Worm (Caenorhabditis elegans) whole organism, young adult: ENCODE measurements around the gene ZK1127.3.

Experiments
- B0019.2 ChIP-seq: fragments of 200-800 bp; sonication (Bioruptor generic); conservative IDR thresholded peaks from 2 replicates; pipeline ENCODE4 v1.3.6; 2022; ENCODE audit warnings: missing genetic modification reagents, missing genetic modification characterization, missing compliant biosample characterization
- C17E4.6 ChIP-seq: fragments of 200-800 bp; sonication (Bioruptor generic); IDR thresholded peaks from 2 replicates; pipeline ENCODE4 v1.3.6; 2022; ENCODE audit warnings: missing genetic modification reagents, missing genetic modification characterization, missing compliant biosample characterization
- D2030.7 ChIP-seq: fragments of 200-800 bp; sonication (Bioruptor generic); IDR thresholded peaks from 2 replicates; pipeline ENCODE4 v1.3.6; 2022; ENCODE audit warnings: missing genetic modification reagents, missing genetic modification characterization, missing compliant biosample characterization
- F33H1.4 ChIP-seq: fragments of 200-800 bp; sonication (Bioruptor generic); IDR thresholded peaks from 2 replicates; pipeline ENCODE4 v1.3.6; 2022; ENCODE audit warnings: missing genetic modification reagents, missing genetic modification characterization, missing compliant biosample characterization
- F37B4.10 ChIP-seq: fragments of 200-800 bp; sonication (Bioruptor generic); IDR thresholded peaks from 2 replicates; pipeline ENCODE4 v1.3.6; 2022; ENCODE audit warnings: missing genetic modification characterization, missing compliant biosample characterization
- F39B2.1 ChIP-seq: fragments of 200-800 bp; sonication (Bioruptor generic); IDR thresholded peaks from 2 replicates; pipeline ENCODE4 v1.3.6; 2022; ENCODE audit warnings: missing genetic modification reagents, missing genetic modification characterization, missing compliant biosample characterization
- F52B5.7 ChIP-seq: sonication (generic microtip); optimal IDR thresholded peaks from 2 replicates; lab custom pipeline; 2016; ENCODE audit warnings: mild to moderate bottlenecking, missing genetic modification characterization, missing compliant biosample characterization
- Y53F4B.3 ChIP-seq: fragments of 200-800 bp; sonication (Bioruptor generic); IDR thresholded peaks from 2 replicates; pipeline ENCODE4 v1.3.6; 2022; ENCODE audit warnings: missing genetic modification reagents, missing genetic modification characterization, missing compliant biosample characterization
- Y53G8AR.9 ChIP-seq: fragments of 200-800 bp; sonication (Bioruptor generic); conservative IDR thresholded peaks from 2 replicates; pipeline ENCODE4 v1.3.6; 2022; ENCODE audit warnings: missing genetic modification reagents, missing genetic modification characterization, missing compliant biosample characterization
- Y56A3A.18 ChIP-seq: fragments of 200-800 bp; sonication (Bioruptor generic); IDR thresholded peaks from 2 replicates; pipeline ENCODE4 v1.3.6; 2022; ENCODE audit warnings: missing genetic modification reagents, missing genetic modification characterization, missing compliant biosample characterization
- Y67H2A.10 ChIP-seq: fragments of 200-800 bp; sonication (Bioruptor generic); conservative IDR thresholded peaks from 2 replicates; pipeline ENCODE4 v1.3.6; 2022; ENCODE audit warnings: missing genetic modification reagents, missing genetic modification characterization, missing compliant biosample characterization
- Y95B8A.8 ChIP-seq: fragments of 200-800 bp; sonication (Bioruptor generic); IDR thresholded peaks from 2 replicates; pipeline ENCODE4 v1.3.6; 2022; ENCODE audit warnings: missing genetic modification reagents, missing genetic modification characterization, missing compliant biosample characterization
- aptf-3 ChIP-seq: fragments of 200-800 bp; sonication (Bioruptor generic); IDR thresholded peaks from 2 replicates; pipeline ENCODE4 v1.3.6; 2022; ENCODE audit warnings: missing genetic modification characterization, missing compliant biosample characterization
- attf-3 ChIP-seq: fragments of 200-800 bp; sonication (Bioruptor generic); conservative IDR thresholded peaks from 2 replicates; pipeline ENCODE4 v1.3.6; 2022; ENCODE audit warnings: missing genetic modification reagents, missing genetic modification characterization, missing compliant biosample characterization
- attf-6 ChIP-seq: fragments of 200-800 bp; sonication (Bioruptor generic); IDR thresholded peaks from 2 replicates; pipeline ENCODE4 v1.3.6; 2022; ENCODE audit warnings: missing genetic modification reagents, missing genetic modification characterization, missing compliant biosample characterization
- cebp-2 ChIP-seq: fragments of 200-800 bp; sonication (Bioruptor generic); IDR thresholded peaks from 2 replicates; pipeline ENCODE4 v1.3.6; 2022; ENCODE audit warnings: missing genetic modification characterization, missing compliant biosample characterization
- ceh-100 ChIP-seq: fragments of 200-800 bp; sonication (Bioruptor generic); IDR thresholded peaks from 2 replicates; pipeline ENCODE4 v1.3.6; 2022; ENCODE audit warnings: missing genetic modification reagents, missing genetic modification characterization, missing compliant biosample characterization
- ceh-40 ChIP-seq: fragments of 200-800 bp; sonication (Bioruptor generic); IDR thresholded peaks from 2 replicates; pipeline ENCODE4 v1.3.6; 2022; ENCODE audit warnings: missing genetic modification characterization, missing compliant biosample characterization
- ceh-91 ChIP-seq: fragments of 200-800 bp; sonication (Bioruptor generic); IDR thresholded peaks from 2 replicates; pipeline ENCODE4 v1.3.6; 2022; ENCODE audit warnings: missing genetic modification reagents, missing genetic modification characterization, missing compliant biosample characterization
- die-1 ChIP-seq: sonication (generic microtip); optimal IDR thresholded peaks from 2 replicates; lab custom pipeline; 2016; ENCODE audit warnings: missing genotype, mild to moderate bottlenecking, missing genetic modification characterization, missing compliant biosample characterization
- dpl-1 ChIP-seq: fragments of 150-350 bp; optimal IDR thresholded peaks from 2 replicates; lab custom pipeline; 2014; ENCODE audit warnings: missing biosample characterization, missing genetic modification reagents, missing genetic modification characterization
- efl-1 ChIP-seq: fragments of 150-350 bp; optimal IDR thresholded peaks from 2 replicates; lab custom pipeline; 2014; ENCODE audit warnings: missing biosample characterization, missing genetic modification reagents, missing genetic modification characterization
- egl-44 ChIP-seq: fragments of 200-800 bp; sonication (Bioruptor generic); IDR thresholded peaks from 2 replicates; pipeline ENCODE4 v1.3.6; 2022; ENCODE audit warnings: missing genetic modification reagents, missing genetic modification characterization, missing compliant biosample characterization
- egrh-3 ChIP-seq: fragments of 200-800 bp; sonication (Bioruptor generic); IDR thresholded peaks from 2 replicates; pipeline ENCODE4 v1.3.6; 2022; ENCODE audit warnings: missing genetic modification reagents, missing genetic modification characterization, missing compliant biosample characterization
- hmg-1.2 ChIP-seq: fragments of 200-800 bp; sonication (Bioruptor generic); IDR thresholded peaks from 2 replicates; pipeline ENCODE4 v1.3.6; 2022; ENCODE audit warnings: missing genetic modification reagents, missing genetic modification characterization, missing compliant biosample characterization
- hsf-1 ChIP-seq: fragments of 200-800 bp; sonication (Bioruptor generic); IDR thresholded peaks from 2 replicates; pipeline ENCODE4 v1.3.6; 2022; ENCODE audit warnings: missing genetic modification reagents, missing genetic modification characterization, missing compliant biosample characterization
- lin-35 ChIP-seq, 3 experiments: fragments of 150-350 bp in 2 of 3; sonication (generic microtip) in 1 of 3; optimal IDR thresholded peaks; 2 replicates each; lab custom pipeline; 2014 to 2018; ENCODE audit warnings: missing biosample characterization in 3 of 3, missing genetic modification characterization in 3 of 3, missing genetic modification reagents in 3 of 3
- lin-54 ChIP-seq: fragments of 200-800 bp; sonication (Bioruptor generic); optimal IDR thresholded peaks from 2 replicates; lab custom pipeline; 2018; ENCODE audit warnings: mild to moderate bottlenecking, missing genetic modification characterization, missing compliant biosample characterization
- lsl-1 ChIP-seq: fragments of 200-800 bp; sonication (Bioruptor generic); optimal IDR thresholded peaks from 2 replicates; lab custom pipeline; 2018; ENCODE audit warnings: mild to moderate bottlenecking, missing genetic modification characterization, moderate library complexity, missing compliant biosample characterization
- madf-3 ChIP-seq: fragments of 200-800 bp; sonication (Bioruptor generic); IDR thresholded peaks from 2 replicates; pipeline ENCODE4 v1.3.6; 2022; ENCODE audit warnings: missing genetic modification reagents, missing genetic modification characterization, missing compliant biosample characterization
- madf-6 ChIP-seq: fragments of 200-800 bp; sonication (Bioruptor generic); IDR thresholded peaks from 2 replicates; pipeline ENCODE4 v1.3.6; 2022; ENCODE audit warnings: missing genetic modification reagents, missing genetic modification characterization, missing compliant biosample characterization
- madf-8 ChIP-seq: fragments of 200-800 bp; sonication (Bioruptor generic); conservative IDR thresholded peaks from 2 replicates; pipeline ENCODE4 v1.3.6; 2022; ENCODE audit warnings: missing genetic modification reagents, missing genetic modification characterization, missing compliant biosample characterization
- mcd-1 ChIP-seq: fragments of 200-800 bp; sonication (Bioruptor generic); IDR thresholded peaks from 2 replicates; pipeline ENCODE4 v1.3.6; 2022; ENCODE audit warnings: missing genetic modification reagents, missing genetic modification characterization, missing compliant biosample characterization
- nfyb-1 ChIP-seq: fragments of 200-800 bp; sonication (Bioruptor generic); IDR thresholded peaks from 2 replicates; pipeline ENCODE4 v1.3.6; 2022; ENCODE audit warnings: missing genetic modification reagents, missing genetic modification characterization, missing compliant biosample characterization
- pbrm-1 ChIP-seq: fragments of 200-800 bp; sonication (Bioruptor generic); IDR thresholded peaks from 2 replicates; pipeline ENCODE4 v1.3.6; 2022; ENCODE audit warnings: missing genetic modification reagents, missing genetic modification characterization, missing compliant biosample characterization
- rpc-1 ChIP-seq, 2 experiments: fragments of 150-350 bp in 1 of 2; sonication (generic microtip) in 1 of 2; optimal IDR thresholded peaks; 2 replicates each; lab custom pipeline; 2014 to 2018; ENCODE audit warnings: missing biosample characterization in 1 of 2, missing genetic modification characterization in 1 of 2, missing genetic modification reagents in 1 of 2, missing genotype in 1 of 2
- sea-2 ChIP-seq: fragments of 200-800 bp; sonication (Bioruptor generic); IDR thresholded peaks from 2 replicates; pipeline ENCODE4 v1.3.6; 2022; ENCODE audit warnings: missing genetic modification characterization, missing compliant biosample characterization
- snpc-1.3 ChIP-seq: sonication (generic microtip); optimal IDR thresholded peaks from 2 replicates; lab custom pipeline; 2017; ENCODE audit warnings: missing genetic modification characterization, mild to moderate bottlenecking, missing compliant biosample characterization, antibody characterized with exemption, moderate library complexity, missing genotype, missing genetic modification reagents; ENCODE audit not compliant: insufficient read depth
- snpc-3.4 ChIP-seq: sonication (generic microtip); optimal IDR thresholded peaks from 2 replicates; lab custom pipeline; 2017; ENCODE audit warnings: missing genetic modification characterization, mild to moderate bottlenecking, missing compliant biosample characterization, antibody characterized with exemption, moderate library complexity, missing genotype, missing genetic modification reagents
- unc-62 ChIP-seq: fragments of 150-350 bp; optimal IDR thresholded peaks from 2 replicates; lab custom pipeline; 2014; ENCODE audit warnings: missing biosample characterization, missing genetic modification reagents, missing genetic modification characterization
- zfh-2 ChIP-seq: fragments of 200-800 bp; sonication (Bioruptor generic); conservative IDR thresholded peaks from 2 replicates; pipeline ENCODE4 v1.3.6; 2022; ENCODE audit warnings: missing genetic modification reagents, missing genetic modification characterization, missing compliant biosample characterization
- ztf-18 ChIP-seq: sonication (generic microtip); optimal IDR thresholded peaks from 2 replicates; lab custom pipeline; 2016; ENCODE audit warnings: missing genotype, mild to moderate bottlenecking, missing genetic modification characterization, missing compliant biosample characterization
- ztf-25 ChIP-seq: fragments of 200-800 bp; sonication (Bioruptor generic); IDR thresholded peaks from 2 replicates; pipeline ENCODE4 v1.3.6; 2022; ENCODE audit warnings: missing genetic modification reagents, missing genetic modification characterization, missing compliant biosample characterization
- ztf-6 ChIP-seq: fragments of 200-800 bp; sonication (Bioruptor generic); IDR thresholded peaks from 2 replicates; pipeline ENCODE4 v1.3.6; 2022; ENCODE audit warnings: missing genetic modification reagents, missing genetic modification characterization, missing compliant biosample characterization

ZK1127.3 gene

DNA sequence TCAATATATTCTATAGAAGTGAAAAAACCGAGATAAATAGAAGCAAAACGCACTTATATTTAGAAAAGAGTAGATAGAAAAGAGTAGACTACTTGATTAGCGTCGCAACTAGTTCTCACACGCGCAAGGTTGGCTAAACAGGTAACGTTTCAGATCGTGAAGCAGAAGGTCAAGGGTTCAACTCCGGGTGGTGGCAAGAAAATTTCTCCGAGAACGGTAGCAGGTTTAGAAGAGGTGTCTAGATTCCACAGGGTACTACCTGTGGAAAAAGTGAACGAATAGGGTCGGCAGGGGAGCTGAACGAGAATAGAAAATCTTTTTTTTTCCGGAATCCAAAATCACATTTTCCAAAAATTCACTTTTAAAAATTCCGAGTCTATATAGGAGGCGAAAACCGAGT lies 13.0 kb upstream of the ZK1127.3 start (continued):
- TF ChIP-seq Y53G8AR.9: peak; percentile 73; the same call in 1 of the 2 replicates
- TF ChIP-seq F33H1.4: peak; percentile 54
- TF ChIP-seq attf-3: peak; percentile 46; the same call in 1 of the 2 replicates
- TF ChIP-seq Y56A3A.18 (GFP tag; lab: Robert Waterston, UW): peak; percentile 67; the same call in 1 of the 2 replicates
- peak; percentile 88 for TF ChIP-seq egl-44 (GFP tag; lab: Robert Waterston, UW)
- peak; percentile 77 for TF ChIP-seq D2030.7 (GFP tag; lab: Robert Waterston, UW)
- TF ChIP-seq aptf-3 (GFP tag; lab: Robert Waterston, UW): 0 out of 2 replicates have a peak, but pooled peaks have one; percentile 68
- TF ChIP-seq rpc-1 (optimal IDR thresholded peaks at IDR 0.05; lab: Kevin White, UChicago): peak; percentile 39
- peak; percentile 63 for TF ChIP-seq rpc-1 (tag; optimal IDR thresholded peaks at IDR 0.05; lab: Kevin White, UChicago)
- TF ChIP-seq B0019.2 (GFP tag; lab: Robert Waterston, UW): peak; percentile 63; the same call in 1 of the 2 replicates
- peak; percentile 78; the same call in 1 of the 2 replicates for TF ChIP-seq madf-3 (GFP tag; lab: Robert Waterston, UW)
- peak; percentile 94; the same call in 1 of the 2 replicates for TF ChIP-seq cebp-2
- peak; percentile 75; the same call in 1 of the 2 replicates for TF ChIP-seq C17E4.6
- TF ChIP-seq pbrm-1: 0 out of 2 replicates have a peak, but pooled peaks have one; percentile 23
- TF ChIP-seq ceh-100 (GFP tag; lab: Robert Waterston, UW): peak; percentile 66
- peak; percentile 77; the same call in 1 of the 2 replicates for TF ChIP-seq ceh-40
- peak; percentile 8 for TF ChIP-seq lin-54 (GFP tag; lab: Kevin White, UChicago)
- TF ChIP-seq ztf-18 (tag; lab: Kevin White, UChicago): peak; percentile 4
- TF ChIP-seq attf-6: peak; percentile 78
- peak; percentile 69 for TF ChIP-seq mcd-1 (GFP tag; lab: Robert Waterston, UW)
- peak; percentile 59; the same call in 1 of the 2 replicates for TF ChIP-seq sea-2
- TF ChIP-seq ceh-91: peak; percentile 52; the same call in 1 of the 2 replicates
- peak; percentile 85 for TF ChIP-seq ztf-25 (GFP tag; lab: Robert Waterston, UW)
- TF ChIP-seq F37B4.10: 0 out of 2 replicates have a peak, but pooled peaks have one; percentile 53
- peak; percentile 33; the same call in 1 of the 2 replicates for TF ChIP-seq Y53F4B.3
- peak; percentile 63 for TF ChIP-seq hmg-1.2 (GFP tag; lab: Robert Waterston, UW)

DNA sequence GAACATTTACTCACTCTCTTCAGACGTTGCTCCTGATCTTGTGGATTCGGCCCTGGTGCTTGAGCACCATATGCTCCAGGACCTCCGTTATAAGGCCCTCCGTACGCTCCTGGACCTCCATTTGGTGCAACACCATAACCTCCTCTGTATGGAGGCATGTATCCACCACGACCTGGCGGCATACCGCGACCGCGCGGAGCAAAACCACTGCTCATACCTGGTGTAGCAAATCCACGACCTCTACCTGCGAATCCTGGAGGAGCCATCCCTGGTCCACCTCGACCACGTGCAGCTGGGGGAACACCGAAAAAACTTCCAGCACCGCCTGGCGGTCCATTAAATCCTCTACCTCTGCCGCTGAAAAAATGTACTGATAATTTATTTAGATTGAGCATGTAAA lies 5.6 kb upstream of the ZK1127.3 start:
- TF ChIP-seq die-1 (tag; lab: Kevin White, UChicago) (peak; percentile 13), egrh-3 (peak; percentile 47; the same call in 1 of the 2 replicates), Y67H2A.10 (GFP tag; lab: Robert Waterston, UW) (no peak), F39B2.1 (GFP tag; lab: Robert Waterston, UW) (no peak), mcd-1 (GFP tag; lab: Robert Waterston, UW) (0 out of 2 replicates have a peak, but pooled peaks have one; percentile 33), unc-62 (no peak), zfh-2 (GFP tag; lab: Robert Waterston, UW) (peak; percentile 77), F52B5.7 (tag; lab: Kevin White, UChicago) (peak; percentile 27), hsf-1 (GFP tag; lab: Robert Waterston, UW) (no peak; the same call in 1 of the 2 replicates), madf-6 (0 out of 2 replicates have a peak, but pooled peaks have one; percentile 19)

DNA sequence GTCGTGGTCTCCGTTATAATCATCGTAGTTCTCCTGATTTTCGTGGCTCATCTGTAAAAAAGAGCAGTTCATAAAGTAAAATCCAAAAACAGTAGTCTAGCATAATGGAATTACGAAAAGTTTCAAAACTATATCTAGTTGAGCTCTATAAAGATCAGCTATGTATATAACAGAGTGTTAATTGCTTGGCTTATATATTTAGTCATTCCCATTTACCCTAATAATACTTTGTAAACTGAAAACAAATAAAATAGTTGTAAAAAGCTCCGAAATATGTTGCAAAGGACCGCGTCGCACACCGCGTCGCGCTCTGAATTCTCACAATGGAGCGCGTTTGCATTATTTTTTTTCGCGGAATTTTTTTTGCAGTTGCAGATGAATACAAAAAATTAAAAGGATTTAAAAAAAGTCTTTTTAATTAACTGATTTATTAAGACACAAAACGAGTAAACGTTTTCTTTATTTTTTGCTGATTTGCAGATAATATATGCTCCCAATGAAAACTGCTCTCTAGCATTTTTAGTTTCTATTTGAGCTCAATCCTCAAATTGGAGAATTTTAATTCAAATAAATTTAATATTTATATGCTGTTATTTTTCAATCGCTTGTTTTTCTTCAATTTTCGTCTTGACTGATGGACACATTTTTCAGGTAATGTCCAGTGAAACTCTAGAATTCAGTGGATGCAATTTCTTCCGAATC lies 4.9 kb upstream of the ZK1127.3 start, which contains the start of the genes tcer-1 and ZK1127.5:
Gene tcer-1 (minus strand): TSS at position 51 of the 702 bp plus-strand sequence.
Gene ZK1127.5 (plus strand): TSS at position 652 of the 702 bp plus-strand sequence.
- TF ChIP-seq Y95B8A.8 (GFP tag; lab: Robert Waterston, UW) (no peak), madf-8 (GFP tag; lab: Robert Waterston, UW) (peak; percentile 60), nfyb-1 (GFP tag; lab: Robert Waterston, UW) (no peak), lin-35 (GFP tag; optimal IDR thresholded peaks at IDR 0.05; lab: Kevin White, UChicago) (peak in 1 of 3 experiments; percentile 57), madf-6 (peak; percentile 69), dpl-1 (peak; percentile 63), efl-1 (GFP tag; lab: Kevin White, UChicago) (peak; percentile 87), snpc-3.4 (tag; lab: Kevin White, UChicago) (peak; percentile 47), hmg-1.2 (GFP tag; lab: Robert Waterston, UW) (peak; percentile 39; the same call in 1 of the 2 replicates), ztf-6 (no peak), snpc-1.3 (tag; lab: Kevin White, UChicago) (peak; percentile 56), D2030.7 (GFP tag; lab: Robert Waterston, UW) (0 out of 2 replicates have a peak, but pooled peaks have one; percentile 13), lsl-1 (GFP tag; lab: Kevin White, UChicago) (peak; percentile 65)
